Worm (Caenorhabditis elegans) whole organism, L4 larva: ENCODE results near the gene sre-6.

Experiments
- D1046.2 ChIP-seq: fragments of 200-800 bp; sonication (Bioruptor generic); IDR thresholded peaks from 2 replicates; pipeline ENCODE4 v1.3.6; 2022; ENCODE audit warnings: missing genetic modification characterization, missing compliant biosample characterization
- F10B5.3 ChIP-seq: sonication (generic microtip); optimal IDR thresholded peaks from 2 replicates; lab custom pipeline; 2016; ENCODE audit warnings: mild to moderate bottlenecking, missing genetic modification characterization, missing compliant biosample characterization
- ZK337.2 ChIP-seq: fragments of 200-800 bp; sonication (Bioruptor generic); IDR thresholded peaks from 2 replicates; pipeline ENCODE4 v1.3.6; 2022; ENCODE audit warnings: missing genetic modification reagents, missing genetic modification characterization, missing compliant biosample characterization
- aha-1 ChIP-seq: fragments of 150-350 bp; peaks from one replicate; lab custom pipeline; 2014; ENCODE audit warnings: missing biosample characterization, missing genetic modification characterization
- ces-1 ChIP-seq: fragments of 150-350 bp; sonication (generic microtip); optimal IDR thresholded peaks from 4 replicates; lab custom pipeline; 2014; ENCODE audit warnings: missing biosample characterization, missing genetic modification reagents, missing genetic modification characterization
- cey-2 ChIP-seq: sonication (generic microtip); optimal IDR thresholded peaks from 3 replicates; lab custom pipeline; 2017; ENCODE audit warnings: missing genetic modification characterization, mild to moderate bottlenecking, missing compliant biosample characterization, antibody characterized with exemption, borderline replicate concordance; ENCODE audit not compliant: insufficient read depth
- daf-16 ChIP-seq, 3 experiments: sonication (generic microtip); optimal IDR thresholded peaks; 2 replicates each; lab custom pipeline; 2016 to 2017; ENCODE audit warnings: missing genetic modification characterization in 3 of 3, missing genetic modification reagents in 3 of 3, mild to moderate bottlenecking in 2 of 3, missing compliant biosample characterization in 2 of 3, missing biosample characterization in 1 of 3, moderate library complexity in 1 of 3
- dmd-6 ChIP-seq: fragments of 200-800 bp; sonication (Bioruptor generic); IDR thresholded peaks from 2 replicates; pipeline ENCODE4 v1.3.6; 2022; ENCODE audit warnings: missing genetic modification reagents, missing genetic modification characterization, missing compliant biosample characterization
- dmd-8 ChIP-seq: fragments of 200-800 bp; sonication (Bioruptor generic); IDR thresholded peaks from 2 replicates; pipeline ENCODE4 v1.3.6; 2022; ENCODE audit warnings: missing genetic modification characterization, missing compliant biosample characterization
- dmd-9 ChIP-seq: fragments of 200-800 bp; sonication (Bioruptor generic); IDR thresholded peaks from 2 replicates; pipeline ENCODE4 v1.3.6; 2022; ENCODE audit warnings: missing genetic modification reagents, missing genetic modification characterization, missing compliant biosample characterization
- dve-1 ChIP-seq: sonication (generic microtip); optimal IDR thresholded peaks from 2 replicates; lab custom pipeline; 2017; ENCODE audit warnings: antibody characterized with exemption, mild to moderate bottlenecking, missing genetic modification characterization, missing compliant biosample characterization; ENCODE audit not compliant: insufficient read depth
- egl-27 ChIP-seq: sonication (generic microtip); optimal IDR thresholded peaks from 3 replicates; lab custom pipeline; 2017; ENCODE audit warnings: missing biosample characterization, missing genetic modification reagents, missing genetic modification characterization
- egl-43 ChIP-seq: fragments of 200-800 bp; sonication (Bioruptor generic); IDR thresholded peaks from 2 replicates; pipeline ENCODE4 v1.3.6; 2022; ENCODE audit warnings: missing genetic modification reagents, missing genetic modification characterization, missing compliant biosample characterization
- fos-1 ChIP-seq: fragments of 150-350 bp; optimal IDR thresholded peaks from 2 replicates; lab custom pipeline; 2014; ENCODE audit warnings: missing biosample characterization, missing genetic modification characterization
- hlh-11 ChIP-seq: fragments of 200-800 bp; sonication (Bioruptor generic); optimal IDR thresholded peaks from 2 replicates; lab custom pipeline; 2018; ENCODE audit warnings: mild to moderate bottlenecking, missing genetic modification characterization, missing compliant biosample characterization
- hlh-30 ChIP-seq: sonication (generic microtip); optimal IDR thresholded peaks from 2 replicates; lab custom pipeline; 2017; ENCODE audit warnings: antibody characterized with exemption, mild to moderate bottlenecking, missing genetic modification characterization, missing compliant biosample characterization; ENCODE audit not compliant: insufficient read depth
- jun-1 ChIP-seq: fragments of 150-350 bp; optimal IDR thresholded peaks from 2 replicates; lab custom pipeline; 2014; ENCODE audit warnings: missing biosample characterization, missing genetic modification reagents, missing genetic modification characterization
- madf-9 ChIP-seq: fragments of 200-800 bp; sonication (Bioruptor generic); conservative IDR thresholded peaks from 2 replicates; pipeline ENCODE4 v1.3.6; 2022; ENCODE audit warnings: missing genetic modification reagents, missing genetic modification characterization, missing compliant biosample characterization
- mdl-1 ChIP-seq, 2 experiments: fragments of 150-350 bp in 1 of 2; sonication (generic microtip) in 1 of 2; optimal IDR thresholded peaks; 2 replicates each; lab custom pipeline; 2014 to 2017; ENCODE audit warnings: missing biosample characterization in 2 of 2, missing genetic modification characterization in 2 of 2
- nhr-102 ChIP-seq: sonication (generic microtip); optimal IDR thresholded peaks from 2 replicates; lab custom pipeline; 2016; ENCODE audit warnings: mild to moderate bottlenecking, missing genetic modification characterization, moderate library complexity, missing compliant biosample characterization
- nhr-11 ChIP-seq: fragments of 150-350 bp; optimal IDR thresholded peaks from 2 replicates; lab custom pipeline; 2014; ENCODE audit warnings: missing biosample characterization, missing genetic modification characterization
- nhr-25 ChIP-seq: sonication (generic microtip); optimal IDR thresholded peaks from 2 replicates; lab custom pipeline; 2017; ENCODE audit warnings: missing genetic modification characterization, mild to moderate bottlenecking, missing compliant biosample characterization, antibody characterized with exemption, moderate library complexity, borderline replicate concordance; ENCODE audit not compliant: insufficient read depth
- nhr-28 ChIP-seq: fragments of 150-350 bp; optimal IDR thresholded peaks from 2 replicates; lab custom pipeline; 2014; ENCODE audit warnings: missing biosample characterization, missing genetic modification characterization
- nhr-48 ChIP-seq: sonication (generic microtip); optimal IDR thresholded peaks from 2 replicates; lab custom pipeline; 2016; ENCODE audit warnings: mild to moderate bottlenecking, missing genetic modification characterization, missing compliant biosample characterization
- nhr-77 ChIP-seq: fragments of 150-350 bp; optimal IDR thresholded peaks from 2 replicates; lab custom pipeline; 2014; ENCODE audit warnings: missing biosample characterization, missing genetic modification characterization
- php-3 ChIP-seq: fragments of 200-800 bp; sonication (Bioruptor generic); IDR thresholded peaks from 2 replicates; pipeline ENCODE4 v1.3.6; 2022; ENCODE audit warnings: missing genetic modification reagents, missing genetic modification characterization, missing compliant biosample characterization
- pqm-1 ChIP-seq: sonication (generic microtip); optimal IDR thresholded peaks from 2 replicates; lab custom pipeline; 2017; ENCODE audit warnings: missing biosample characterization, missing genetic modification characterization
- snpc-1.2 ChIP-seq: fragments of 200-800 bp; sonication (Bioruptor generic); IDR thresholded peaks from 2 replicates; pipeline ENCODE4 v1.3.6; 2022; ENCODE audit warnings: missing genetic modification reagents, missing genetic modification characterization, missing compliant biosample characterization
- snpc-4 ChIP-seq: fragments of 150-350 bp; optimal IDR thresholded peaks from 2 replicates; lab custom pipeline; 2014; ENCODE audit warnings: missing biosample characterization, missing genetic modification characterization
- tag-97 ChIP-seq: fragments of 200-800 bp; sonication (Bioruptor generic); IDR thresholded peaks from 2 replicates; pipeline ENCODE4 v1.3.6; 2022; ENCODE audit warnings: missing genetic modification characterization, missing compliant biosample characterization
- tra-1 ChIP-seq: fragments of 200-800 bp; sonication (Bioruptor generic); IDR thresholded peaks from 2 replicates; pipeline ENCODE4 v1.3.6; 2022; ENCODE audit warnings: missing genetic modification reagents, missing genetic modification characterization, missing compliant biosample characterization
- unc-130 ChIP-seq: sonication (generic microtip); optimal IDR thresholded peaks from 2 replicates; lab custom pipeline; 2016; ENCODE audit warnings: missing genetic modification reagents, missing genetic modification characterization, missing compliant biosample characterization
- unc-62 ChIP-seq, 3 experiments: fragments of 150-350 bp in 1 of 3; sonication (generic microtip); optimal IDR thresholded peaks in 2 of 3; peaks in 1 of 3; 1 replicate in 1 of 3; 2 replicates in 2 of 3; lab custom pipeline; 2014 to 2017; ENCODE audit warnings: missing biosample characterization in 3 of 3, missing genetic modification characterization in 3 of 3, missing genetic modification reagents in 3 of 3, missing genotype in 1 of 3
- vab-7 ChIP-seq: fragments of 200-800 bp; sonication (Bioruptor generic); IDR thresholded peaks from 2 replicates; pipeline ENCODE4 v1.3.6; 2022; ENCODE audit warnings: missing genetic modification reagents, missing genetic modification characterization, missing compliant biosample characterization
- zip-11 ChIP-seq: fragments of 200-800 bp; sonication (Bioruptor generic); IDR thresholded peaks from 2 replicates; pipeline ENCODE4 v1.3.6; 2022; ENCODE audit warnings: missing genetic modification characterization, missing compliant biosample characterization
- zip-2 ChIP-seq: fragments of 150-350 bp; optimal IDR thresholded peaks from 2 replicates; lab custom pipeline; 2014; ENCODE audit warnings: missing biosample characterization, missing genetic modification characterization

The sre-6 gene

DNA sequence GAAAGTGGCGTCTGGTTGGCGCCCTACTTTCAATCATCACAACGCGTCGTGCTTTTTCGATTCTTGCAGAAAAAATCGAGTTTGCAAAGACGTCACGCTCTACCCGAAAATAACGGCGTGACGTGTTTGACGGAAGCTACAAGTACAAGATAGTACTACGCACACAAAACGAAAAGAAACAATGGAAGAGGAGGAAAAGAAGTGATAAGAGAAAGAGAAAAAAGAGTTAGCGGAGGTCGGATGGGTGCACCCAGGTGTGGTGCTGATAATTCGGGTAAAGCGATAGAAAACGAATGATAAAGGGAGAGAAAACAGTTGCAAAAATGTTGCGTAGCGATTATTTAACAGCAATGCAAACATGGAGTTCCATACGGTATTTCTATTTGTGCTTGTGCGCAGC lies 35.9 kb downstream of the sre-6 start:
- TF ChIP-seq dmd-6 (GFP tag; lab: Robert Waterston, UW) (peak; percentile 78), zip-2 (tag; lab: Kevin White, UChicago) (no peak), tag-97 (no peak), ZK337.2 (GFP tag; lab: Robert Waterston, UW) (no peak), jun-1 (tag; lab: Kevin White, UChicago) (no peak), aha-1 (tag; lab: Kevin White, UChicago) (peak; percentile 69), nhr-48 (tag; lab: Kevin White, UChicago) (peak; percentile 76), tra-1 (GFP tag; lab: Robert Waterston, UW) (0 out of 2 replicates have a peak, but pooled peaks have one; percentile 23), mdl-1 (tag; optimal IDR thresholded peaks at IDR 0.05; lab: Kevin White, UChicago) (peak in 1 of 2 experiments; percentile 45), D1046.2 (GFP tag; lab: Robert Waterston, UW) (no peak), nhr-77 (tag; lab: Kevin White, UChicago) (peak; percentile 38), dve-1 (tag; lab: Kevin White, UChicago) (peak; percentile 35), nhr-28 (peak; percentile 97), nhr-11 (no peak), nhr-102 (tag; lab: Kevin White, UChicago) (peak; percentile 29), hlh-11 (tag; lab: Kevin White, UChicago) (peak; percentile 74), daf-16 (GFP tag; optimal IDR thresholded peaks at IDR 0.05; lab: Kevin White, UChicago) (no peak), daf-16 (tag; optimal IDR thresholded peaks at IDR 0.05; lab: Kevin White, UChicago) (peak; percentile 70), unc-62 (GFP tag; optimal IDR thresholded peaks at IDR 0.05 in 1 of 2; lab: Kevin White, UChicago) (peak in 1 of 2 experiments; percentile 53), unc-62 (tag; optimal IDR thresholded peaks at IDR 0.05; lab: Kevin White, UChicago) (no peak), pqm-1 (peak; percentile 76)
- TF ChIP-seq, all 104 proteins: peak for 13

DNA sequence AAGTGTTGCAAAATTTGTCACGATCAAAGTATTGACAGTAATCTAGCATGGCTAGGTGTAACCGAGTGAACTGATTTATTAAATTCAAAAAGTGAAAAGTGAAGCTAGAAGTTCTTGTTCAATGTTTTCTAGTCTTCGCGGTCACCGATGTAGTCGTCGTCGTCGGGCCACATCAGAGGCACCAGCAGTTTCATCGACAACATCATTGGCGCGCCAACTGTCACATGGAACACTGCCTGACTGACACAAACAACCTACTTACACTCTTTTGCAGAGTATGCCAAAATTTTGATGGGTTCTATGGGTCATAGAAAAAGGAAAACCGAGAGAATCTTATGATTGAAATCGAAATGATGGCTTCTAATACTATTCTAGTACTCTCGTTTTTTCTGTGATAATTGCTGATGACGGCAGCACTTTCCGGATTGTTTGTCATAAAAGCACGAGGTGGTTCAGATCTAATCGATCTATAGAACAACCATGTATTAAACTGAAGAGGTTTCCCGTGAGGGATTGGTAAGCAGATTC lies 37.1 kb downstream of the sre-6 start:
- TF ChIP-seq daf-16 (GFP tag; optimal IDR thresholded peaks at IDR 0.05; lab: Kevin White, UChicago): no peak
- peak; percentile 9 for TF ChIP-seq daf-16 (tag; optimal IDR thresholded peaks at IDR 0.05; lab: Kevin White, UChicago)
- peak; percentile 92 for TF ChIP-seq nhr-28
- peak; percentile 4 to 36 for TF ChIP-seq mdl-1 (tag; optimal IDR thresholded peaks at IDR 0.05; lab: Kevin White, UChicago)
- no peak for TF ChIP-seq php-3
- TF ChIP-seq hlh-30 (tag; lab: Kevin White, UChicago): peak; percentile 56
- no peak for TF ChIP-seq dmd-9 (GFP tag; lab: Robert Waterston, UW)
- peak; percentile 36 for TF ChIP-seq hlh-11 (tag; lab: Kevin White, UChicago)
- no peak for TF ChIP-seq snpc-1.2
- TF ChIP-seq aha-1 (tag; lab: Kevin White, UChicago): peak; percentile 56
- peak; percentile 11; the same call in 1 of the 2 replicates for TF ChIP-seq dmd-6 (GFP tag; lab: Robert Waterston, UW)
- peak; percentile 10 for TF ChIP-seq dve-1 (tag; lab: Kevin White, UChicago)

DNA sequence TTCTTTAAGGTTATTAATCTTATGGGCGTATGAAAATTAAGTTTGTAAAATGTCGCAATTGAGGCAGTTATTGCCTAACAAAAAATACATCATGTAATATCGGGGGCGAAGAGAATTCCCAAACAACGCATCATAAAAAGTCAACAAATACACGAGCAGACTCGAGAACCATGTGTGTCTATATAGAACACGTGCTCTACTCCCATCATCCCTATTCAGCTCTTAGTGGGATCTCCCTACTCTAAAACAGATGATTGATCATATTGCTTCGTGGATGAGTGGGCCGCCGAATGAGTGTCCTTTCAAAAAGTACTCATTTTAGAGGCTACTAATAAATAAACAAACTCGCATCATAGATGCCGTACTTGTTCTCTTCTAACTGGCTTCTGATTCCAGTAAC lies 38.1 kb downstream of the sre-6 start:
- TF ChIP-seq madf-9 (GFP tag; lab: Robert Waterston, UW) (no peak), aha-1 (tag; lab: Kevin White, UChicago) (peak; percentile 89), vab-7 (GFP tag; lab: Robert Waterston, UW) (no peak), tra-1 (GFP tag; lab: Robert Waterston, UW) (no peak), F10B5.3 (no peak), hlh-30 (tag; lab: Kevin White, UChicago) (peak; percentile 70), egl-27 (tag; lab: Kevin White, UChicago) (no peak), egl-43 (no peak), ces-1 (GFP tag; lab: Kevin White, UChicago) (no peak), hlh-11 (tag; lab: Kevin White, UChicago) (peak; percentile 4), nhr-25 (no peak)

DNA sequence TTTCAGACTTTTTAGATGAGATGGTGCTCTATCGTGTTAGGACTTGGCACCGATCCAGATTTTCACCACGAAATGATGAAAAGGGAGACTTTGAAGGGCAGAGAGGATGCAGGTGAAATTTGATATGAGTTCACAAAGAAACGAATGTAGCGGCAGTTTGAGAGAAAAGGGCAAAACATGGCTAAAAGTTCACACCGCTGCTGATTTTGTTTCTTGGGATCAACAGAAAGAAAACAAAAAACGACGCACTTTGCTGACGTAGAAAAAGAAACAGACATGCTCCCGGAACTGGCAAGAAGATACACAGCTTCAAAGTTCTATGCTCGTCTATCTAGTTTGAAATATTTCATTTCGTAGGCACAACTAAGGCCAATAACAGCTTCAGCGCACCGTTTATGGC lies 39.0 kb downstream of the sre-6 start:
- TF ChIP-seq dmd-6 (GFP tag; lab: Robert Waterston, UW): no peak
- no peak for TF ChIP-seq php-3
- TF ChIP-seq dmd-8 (GFP tag; lab: Robert Waterston, UW): no peak
- no peak for TF ChIP-seq fos-1 (tag; lab: Kevin White, UChicago)
- TF ChIP-seq unc-130 (GFP tag; lab: Kevin White, UChicago): no peak
- TF ChIP-seq snpc-4 (tag; lab: Kevin White, UChicago): no peak
- TF ChIP-seq nhr-102 (tag; lab: Kevin White, UChicago): no peak
- TF ChIP-seq unc-62 (GFP tag; optimal IDR thresholded peaks at IDR 0.05 in 1 of 2; lab: Kevin White, UChicago): peak in 1 of 2 experiments; percentile 99
- TF ChIP-seq unc-62 (tag; optimal IDR thresholded peaks at IDR 0.05; lab: Kevin White, UChicago): no peak
- TF ChIP-seq hlh-30 (tag; lab: Kevin White, UChicago): no peak
- TF ChIP-seq zip-11 (GFP tag; lab: Robert Waterston, UW): no peak
- TF ChIP-seq daf-16 (GFP tag; optimal IDR thresholded peaks at IDR 0.05; lab: Kevin White, UChicago): peak in 1 of 2 experiments; percentile 41
- TF ChIP-seq daf-16 (tag; optimal IDR thresholded peaks at IDR 0.05; lab: Kevin White, UChicago): no peak
- peak; percentile 34 for TF ChIP-seq nhr-11
- no peak for TF ChIP-seq cey-2 (tag; lab: Kevin White, UChicago)
- TF ChIP-seq egl-27 (tag; lab: Kevin White, UChicago): no peak
